Worm (Caenorhabditis elegans) whole organism, midembryonic: ENCODE data around the gene eral-1.

Experiments used
- T22C8.4 ChIP-seq: fragments of 200-800 bp; sonication (Bioruptor generic); IDR thresholded peaks from 2 replicates; pipeline ENCODE4 v1.3.6; 2022; ENCODE audit warnings: missing genetic modification characterization, missing compliant biosample characterization
- cog-1 ChIP-seq: sonication (generic microtip); optimal IDR thresholded peaks from 2 replicates; lab custom pipeline; 2016; ENCODE audit warnings: missing genetic modification characterization, missing compliant biosample characterization
- flt-1 ChIP-seq: fragments of 200-800 bp; sonication (Bioruptor generic); IDR thresholded peaks from 2 replicates; pipeline ENCODE4 v1.3.6; 2022; ENCODE audit warnings: missing genetic modification characterization, missing compliant biosample characterization
- klf-2 ChIP-seq: fragments of 200-800 bp; sonication (Bioruptor generic); conservative IDR thresholded peaks from 2 replicates; pipeline ENCODE4 v1.3.6; 2022; ENCODE audit warnings: missing genetic modification reagents, missing genetic modification characterization, missing compliant biosample characterization
- med-1 ChIP-seq: sonication (generic microtip); optimal IDR thresholded peaks from 2 replicates; lab custom pipeline; 2017; ENCODE audit warnings: missing genetic modification characterization, mild to moderate bottlenecking, missing compliant biosample characterization, antibody characterized with exemption, missing genetic modification reagents; ENCODE audit not compliant: insufficient read depth
- ref-1 ChIP-seq: fragments of 200-800 bp; sonication (Bioruptor generic); conservative IDR thresholded peaks from 2 replicates; pipeline ENCODE4 v1.3.6; 2022; ENCODE audit warnings: missing genetic modification reagents, missing genetic modification characterization, missing compliant biosample characterization
- ztf-23 ChIP-seq: fragments of 200-800 bp; sonication (Bioruptor generic); IDR thresholded peaks from 2 replicates; pipeline ENCODE4 v1.3.6; 2022; ENCODE audit warnings: missing genetic modification reagents, missing genetic modification characterization, missing compliant biosample characterization

DNA sequence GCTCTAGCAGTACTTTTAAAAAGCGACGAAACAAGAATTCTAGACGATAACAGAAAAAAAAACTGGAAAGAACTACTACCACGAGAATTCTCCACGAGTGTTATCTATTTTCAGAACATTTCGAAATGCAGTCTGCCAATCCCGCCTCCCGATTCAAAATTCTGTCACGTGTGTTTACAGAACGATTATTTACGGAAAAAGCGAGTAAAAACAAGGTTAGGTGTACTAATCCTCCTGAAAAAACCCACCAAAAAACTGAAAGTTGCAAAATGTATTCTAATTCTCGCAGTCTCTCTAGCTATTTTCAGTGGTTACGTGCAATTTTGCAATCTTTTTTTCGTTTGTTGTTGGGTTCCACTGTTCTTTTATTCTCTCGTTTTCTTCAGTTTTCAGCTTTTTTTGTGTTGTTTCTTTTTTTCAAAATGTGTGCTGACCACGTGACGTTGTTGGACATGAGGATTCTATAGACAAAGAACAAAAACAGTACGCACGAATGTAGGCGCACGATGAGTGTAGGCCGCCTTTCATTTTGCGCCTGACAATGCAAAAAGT is 17.0 kb upstream of the eral-1 start:
- no peak for TF ChIP-seq ztf-23 (GFP tag; lab: Robert Waterston, UW)
- no peak for TF ChIP-seq cog-1 (tag; lab: Kevin White, UChicago)
- no peak for TF ChIP-seq flt-1 (GFP tag; lab: Robert Waterston, UW)
- TF ChIP-seq ref-1 (GFP tag; lab: Robert Waterston, UW): no peak
- no peak for TF ChIP-seq klf-2 (GFP tag; lab: Robert Waterston, UW)
- no peak for TF ChIP-seq med-1
- TF ChIP-seq T22C8.4 (GFP tag; lab: Robert Waterston, UW): no peak
